Worm (Caenorhabditis elegans) whole organism, L2 larva: ENCODE measurements around the gene F57B7.2.

Source experiments
- F13H6.1 ChIP-seq: sonication (generic microtip); optimal IDR thresholded peaks from 2 replicates; lab custom pipeline; 2016; ENCODE audit warnings: missing genetic modification characterization, missing compliant biosample characterization
- ceh-82 ChIP-seq: fragments of 150-350 bp; optimal IDR thresholded peaks from 2 replicates; lab custom pipeline; 2014; ENCODE audit warnings: missing biosample characterization, missing genetic modification characterization
- peb-1 ChIP-seq: fragments of 150-350 bp; optimal IDR thresholded peaks from 2 replicates; lab custom pipeline; 2014; ENCODE audit warnings: missing biosample characterization, missing genetic modification characterization
- zag-1 ChIP-seq: fragments of 150-350 bp; optimal IDR thresholded peaks from 2 replicates; lab custom pipeline; 2014; ENCODE audit warnings: missing biosample characterization, missing genetic modification characterization

DNA sequence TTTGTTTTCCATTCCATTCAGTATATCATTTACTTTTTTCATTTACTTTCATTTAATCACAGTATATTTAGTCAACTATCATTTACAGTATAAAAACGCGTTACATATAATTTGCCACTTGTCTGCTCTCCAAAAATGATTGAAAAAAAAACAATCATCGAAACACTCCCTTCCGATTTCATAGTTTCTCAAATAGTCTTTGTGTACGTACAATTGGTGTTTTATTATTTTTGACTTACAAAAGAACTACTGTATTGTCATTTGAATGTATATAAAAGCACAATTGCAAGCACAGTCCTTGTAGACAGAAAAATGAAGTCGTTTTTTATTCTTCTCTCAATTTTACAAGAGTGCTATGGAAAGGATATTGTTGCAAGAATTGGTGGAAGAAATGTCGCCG, 31.0 kb upstream of the F57B7.2 start, which contains the start of gene nas-22:
- TF ChIP-seq zag-1 (tag; lab: Kevin White, UChicago) (no peak), F13H6.1 (tag; lab: Kevin White, UChicago) (no peak), peb-1 (tag; lab: Kevin White, UChicago) (no peak), ceh-82 (tag; lab: Kevin White, UChicago) (no peak)
